Worm (Caenorhabditis elegans) whole organism, L4 larva: ENCODE data around the gene ZC373.2.
A peak's percentile ranks its signal among the peaks of the same experiment; 100 is the strongest.

Experiments used
- D1046.2 ChIP-seq: fragments of 200-800 bp; sonication (Bioruptor generic); IDR thresholded peaks from 2 replicates; pipeline ENCODE4 v1.3.6; 2022; ENCODE audit warnings: missing genetic modification characterization, missing compliant biosample characterization
- F26F4.8 ChIP-seq: fragments of 200-800 bp; sonication (Bioruptor generic); conservative IDR thresholded peaks from 2 replicates; pipeline ENCODE4 v1.3.6; 2022; ENCODE audit warnings: missing genetic modification characterization, missing compliant biosample characterization
- F37D6.2 ChIP-seq: sonication (generic microtip); optimal IDR thresholded peaks from 2 replicates; lab custom pipeline; 2016; ENCODE audit warnings: mild to moderate bottlenecking, missing genetic modification characterization, missing compliant biosample characterization
- F44E2.7 ChIP-seq: fragments of 200-800 bp; sonication (Bioruptor generic); IDR thresholded peaks from 2 replicates; pipeline ENCODE4 v2.1.2; 2022; ENCODE audit warnings: missing genetic modification characterization, missing compliant biosample characterization
- T20F7.1 ChIP-seq: fragments of 200-800 bp; sonication (Bioruptor generic); optimal IDR thresholded peaks from 2 replicates; lab custom pipeline; 2018; ENCODE audit warnings: mild to moderate bottlenecking, missing genetic modification characterization, missing compliant biosample characterization
- T26A8.4 ChIP-seq: fragments of 200-800 bp; sonication (Bioruptor generic); IDR thresholded peaks from 2 replicates; pipeline ENCODE4 v1.3.6; 2022; ENCODE audit warnings: missing genetic modification characterization, missing compliant biosample characterization
- Y105C5A.15 ChIP-seq: fragments of 200-800 bp; sonication (Bioruptor generic); IDR thresholded peaks from 2 replicates; pipeline ENCODE4 v1.3.6; 2022; ENCODE audit warnings: missing genetic modification characterization, missing compliant biosample characterization
- Y48G9A.11 ChIP-seq: fragments of 200-800 bp; sonication (Bioruptor generic); IDR thresholded peaks from 2 replicates; pipeline ENCODE4 v1.3.6; 2022; ENCODE audit warnings: missing genetic modification reagents, missing genetic modification characterization, missing compliant biosample characterization
- Y5F2A.4 ChIP-seq: fragments of 200-800 bp; sonication (Bioruptor generic); optimal IDR thresholded peaks from 2 replicates; lab custom pipeline; 2018; ENCODE audit warnings: mild to moderate bottlenecking, missing genetic modification characterization, missing compliant biosample characterization
- ZK337.2 ChIP-seq: fragments of 200-800 bp; sonication (Bioruptor generic); IDR thresholded peaks from 2 replicates; pipeline ENCODE4 v1.3.6; 2022; ENCODE audit warnings: missing genetic modification reagents, missing genetic modification characterization, missing compliant biosample characterization
- ZK546.5 ChIP-seq, 2 experiments: sonication (generic microtip); optimal IDR thresholded peaks; 2 replicates each; lab custom pipeline; 2017; ENCODE audit warnings: missing biosample characterization in 2 of 2, missing genetic modification characterization in 2 of 2
- attf-4 ChIP-seq: sonication (generic microtip); optimal IDR thresholded peaks from 3 replicates; lab custom pipeline; 2017; ENCODE audit warnings: missing biosample characterization, missing genetic modification characterization
- ceh-28 ChIP-seq: fragments of 150-350 bp; optimal IDR thresholded peaks from 2 replicates; lab custom pipeline; 2014; ENCODE audit warnings: missing biosample characterization, missing genetic modification reagents, missing genetic modification characterization
- ceh-82 ChIP-seq: sonication (generic microtip); optimal IDR thresholded peaks from 2 replicates; lab custom pipeline; 2017; ENCODE audit warnings: missing biosample characterization, missing genetic modification characterization
- ces-1 ChIP-seq: fragments of 150-350 bp; sonication (generic microtip); optimal IDR thresholded peaks from 4 replicates; lab custom pipeline; 2014; ENCODE audit warnings: missing biosample characterization, missing genetic modification reagents, missing genetic modification characterization
- daf-16 ChIP-seq, 3 experiments: sonication (generic microtip); optimal IDR thresholded peaks; 2 replicates each; lab custom pipeline; 2016 to 2017; ENCODE audit warnings: missing genetic modification characterization in 3 of 3, missing genetic modification reagents in 3 of 3, mild to moderate bottlenecking in 2 of 3, missing compliant biosample characterization in 2 of 3, missing biosample characterization in 1 of 3, moderate library complexity in 1 of 3
- daf-19 ChIP-seq: fragments of 200-800 bp; sonication (Bioruptor generic); conservative IDR thresholded peaks from 2 replicates; pipeline ENCODE4 v1.3.6; 2022; ENCODE audit warnings: missing genetic modification characterization, missing compliant biosample characterization
- daf-8 ChIP-seq: fragments of 200-800 bp; sonication (Bioruptor generic); IDR thresholded peaks from 2 replicates; pipeline ENCODE4 v1.3.6; 2022; ENCODE audit warnings: missing genetic modification characterization, missing compliant biosample characterization
- dmd-6 ChIP-seq: fragments of 200-800 bp; sonication (Bioruptor generic); IDR thresholded peaks from 2 replicates; pipeline ENCODE4 v1.3.6; 2022; ENCODE audit warnings: missing genetic modification reagents, missing genetic modification characterization, missing compliant biosample characterization
- dmd-8 ChIP-seq: fragments of 200-800 bp; sonication (Bioruptor generic); IDR thresholded peaks from 2 replicates; pipeline ENCODE4 v1.3.6; 2022; ENCODE audit warnings: missing genetic modification characterization, missing compliant biosample characterization
- dpl-1 ChIP-seq: fragments of 150-350 bp; optimal IDR thresholded peaks from 2 replicates; lab custom pipeline; 2014; ENCODE audit warnings: missing biosample characterization, missing genetic modification reagents, missing genetic modification characterization
- duxl-1 ChIP-seq: sonication (generic microtip); optimal IDR thresholded peaks from 2 replicates; lab custom pipeline; 2016; ENCODE audit warnings: mild to moderate bottlenecking, missing genetic modification characterization, moderate library complexity, missing compliant biosample characterization; ENCODE audit not compliant: poor library complexity
- fkh-10 ChIP-seq: fragments of 150-350 bp; optimal IDR thresholded peaks from 2 replicates; lab custom pipeline; 2014; ENCODE audit warnings: missing biosample characterization, missing genetic modification reagents, missing genetic modification characterization
- gei-8 ChIP-seq: fragments of 200-800 bp; sonication (Bioruptor generic); optimal IDR thresholded peaks from 2 replicates; lab custom pipeline; 2018; ENCODE audit warnings: mild to moderate bottlenecking, missing genetic modification characterization, missing compliant biosample characterization
- hlh-11 ChIP-seq: fragments of 200-800 bp; sonication (Bioruptor generic); optimal IDR thresholded peaks from 2 replicates; lab custom pipeline; 2018; ENCODE audit warnings: mild to moderate bottlenecking, missing genetic modification characterization, missing compliant biosample characterization
- hlh-30 ChIP-seq: sonication (generic microtip); optimal IDR thresholded peaks from 2 replicates; lab custom pipeline; 2017; ENCODE audit warnings: antibody characterized with exemption, mild to moderate bottlenecking, missing genetic modification characterization, missing compliant biosample characterization; ENCODE audit not compliant: insufficient read depth
- jun-1 ChIP-seq: fragments of 150-350 bp; optimal IDR thresholded peaks from 2 replicates; lab custom pipeline; 2014; ENCODE audit warnings: missing biosample characterization, missing genetic modification reagents, missing genetic modification characterization
- lin-1 ChIP-seq: fragments of 200-800 bp; sonication (Bioruptor generic); IDR thresholded peaks from 2 replicates; pipeline ENCODE4 v1.3.6; 2022; ENCODE audit warnings: missing genetic modification reagents, missing genetic modification characterization, missing compliant biosample characterization
- lin-39 ChIP-seq: fragments of 150-350 bp; optimal IDR thresholded peaks from 2 replicates; lab custom pipeline; 2014; ENCODE audit warnings: missing biosample characterization, missing genetic modification reagents, missing genetic modification characterization
- lir-3 ChIP-seq: sonication (generic microtip); optimal IDR thresholded peaks from 2 replicates; lab custom pipeline; 2016; ENCODE audit warnings: mild to moderate bottlenecking, missing genetic modification characterization, missing compliant biosample characterization
- madf-9 ChIP-seq: fragments of 200-800 bp; sonication (Bioruptor generic); conservative IDR thresholded peaks from 2 replicates; pipeline ENCODE4 v1.3.6; 2022; ENCODE audit warnings: missing genetic modification reagents, missing genetic modification characterization, missing compliant biosample characterization
- mdl-1 ChIP-seq, 2 experiments: fragments of 150-350 bp in 1 of 2; sonication (generic microtip) in 1 of 2; optimal IDR thresholded peaks; 2 replicates each; lab custom pipeline; 2014 to 2017; ENCODE audit warnings: missing biosample characterization in 2 of 2, missing genetic modification characterization in 2 of 2
- mxl-2 ChIP-seq: fragments of 200-800 bp; sonication (Bioruptor generic); conservative IDR thresholded peaks from 2 replicates; pipeline ENCODE4 v1.3.6; 2022; ENCODE audit warnings: missing genetic modification reagents, missing genetic modification characterization, missing compliant biosample characterization
- nhr-10 ChIP-seq: fragments of 150-350 bp; optimal IDR thresholded peaks from 2 replicates; lab custom pipeline; 2014; ENCODE audit warnings: missing biosample characterization, missing genetic modification characterization
- nhr-102 ChIP-seq: sonication (generic microtip); optimal IDR thresholded peaks from 2 replicates; lab custom pipeline; 2016; ENCODE audit warnings: mild to moderate bottlenecking, missing genetic modification characterization, moderate library complexity, missing compliant biosample characterization
- nhr-111 ChIP-seq: fragments of 200-800 bp; sonication (Bioruptor generic); optimal IDR thresholded peaks from 2 replicates; lab custom pipeline; 2018; ENCODE audit warnings: mild to moderate bottlenecking, missing genetic modification characterization, missing compliant biosample characterization
- nhr-237 ChIP-seq: sonication (generic microtip); optimal IDR thresholded peaks from 2 replicates; lab custom pipeline; 2017; ENCODE audit warnings: missing biosample characterization, missing genetic modification characterization
- nhr-28 ChIP-seq: fragments of 150-350 bp; optimal IDR thresholded peaks from 2 replicates; lab custom pipeline; 2014; ENCODE audit warnings: missing biosample characterization, missing genetic modification characterization
- nhr-42 ChIP-seq: fragments of 200-800 bp; sonication (Bioruptor generic); IDR thresholded peaks from 2 replicates; pipeline ENCODE4 v1.3.6; 2022; ENCODE audit warnings: missing genetic modification characterization, missing compliant biosample characterization
- nhr-48 ChIP-seq: sonication (generic microtip); optimal IDR thresholded peaks from 2 replicates; lab custom pipeline; 2016; ENCODE audit warnings: mild to moderate bottlenecking, missing genetic modification characterization, missing compliant biosample characterization
- nhr-6 ChIP-seq: fragments of 150-350 bp; optimal IDR thresholded peaks from 2 replicates; lab custom pipeline; 2014; ENCODE audit warnings: missing biosample characterization, missing genetic modification characterization
- pha-4 ChIP-seq, 2 experiments: fragments of 150-350 bp in 1 of 2; fragments of 200-800 bp in 1 of 2; sonication (Bioruptor generic) in 1 of 2; IDR thresholded peaks in 1 of 2; optimal IDR thresholded peaks in 1 of 2; 2 replicates each; pipeline versions ENCODE4 v1.3.6 to Lab custom; 2014 to 2022; ENCODE audit warnings: missing genetic modification characterization in 2 of 2, missing genetic modification reagents in 2 of 2, missing biosample characterization in 1 of 2, missing compliant biosample characterization in 1 of 2
- php-3 ChIP-seq: fragments of 200-800 bp; sonication (Bioruptor generic); IDR thresholded peaks from 2 replicates; pipeline ENCODE4 v1.3.6; 2022; ENCODE audit warnings: missing genetic modification reagents, missing genetic modification characterization, missing compliant biosample characterization
- skn-1 ChIP-seq: fragments of 150-350 bp; optimal IDR thresholded peaks from 2 replicates; lab custom pipeline; 2014; ENCODE audit warnings: missing biosample characterization, missing genetic modification characterization
- snpc-1.2 ChIP-seq: fragments of 200-800 bp; sonication (Bioruptor generic); IDR thresholded peaks from 2 replicates; pipeline ENCODE4 v1.3.6; 2022; ENCODE audit warnings: missing genetic modification reagents, missing genetic modification characterization, missing compliant biosample characterization
- snpc-4 ChIP-seq: fragments of 150-350 bp; optimal IDR thresholded peaks from 2 replicates; lab custom pipeline; 2014; ENCODE audit warnings: missing biosample characterization, missing genetic modification characterization
- spr-3 ChIP-seq: fragments of 200-800 bp; sonication (Bioruptor generic); optimal IDR thresholded peaks from 2 replicates; lab custom pipeline; 2018; ENCODE audit warnings: mild to moderate bottlenecking, missing genetic modification characterization, missing compliant biosample characterization
- tag-97 ChIP-seq: fragments of 200-800 bp; sonication (Bioruptor generic); IDR thresholded peaks from 2 replicates; pipeline ENCODE4 v1.3.6; 2022; ENCODE audit warnings: missing genetic modification characterization, missing compliant biosample characterization
- vab-7 ChIP-seq: fragments of 200-800 bp; sonication (Bioruptor generic); IDR thresholded peaks from 2 replicates; pipeline ENCODE4 v1.3.6; 2022; ENCODE audit warnings: missing genetic modification reagents, missing genetic modification characterization, missing compliant biosample characterization
- zfp-3 ChIP-seq: fragments of 200-800 bp; sonication (Bioruptor generic); conservative IDR thresholded peaks from 2 replicates; pipeline ENCODE4 v1.3.6; 2022; ENCODE audit warnings: missing genetic modification reagents, missing genetic modification characterization, missing compliant biosample characterization
- ztf-11 ChIP-seq: fragments of 150-350 bp; optimal IDR thresholded peaks from 2 replicates; lab custom pipeline; 2014; ENCODE audit warnings: missing biosample characterization, missing genetic modification characterization

The ZC373.2 gene

ce11 chrX:10051625-10052024 is 6.6 kb downstream of the ZC373.2 start (continued):
- TF ChIP-seq skn-1 (tag; lab: Kevin White, UChicago) (no peak), fkh-10 (GFP tag; lab: Kevin White, UChicago) (no peak), dmd-8 (GFP tag; lab: Robert Waterston, UW) (no peak), daf-16 (GFP tag; optimal IDR thresholded peaks at IDR 0.05; lab: Kevin White, UChicago) (peak in 1 of 2 experiments; percentile 45), daf-16 (tag; optimal IDR thresholded peaks at IDR 0.05; lab: Kevin White, UChicago) (peak; percentile 95), ces-1 (GFP tag; lab: Kevin White, UChicago) (no peak), ceh-28 (tag; lab: Kevin White, UChicago) (no peak), daf-19 (GFP tag; lab: Robert Waterston, UW) (no peak), ztf-11 (no peak), nhr-48 (tag; lab: Kevin White, UChicago) (peak; percentile 87), ZK546.5 (tag; optimal IDR thresholded peaks at IDR 0.05; lab: Kevin White, UChicago) (no peak), jun-1 (tag; lab: Kevin White, UChicago) (no peak), lin-1 (peak; percentile 69; the same call in 1 of the 2 replicates), attf-4 (tag; lab: Kevin White, UChicago) (no peak), gei-8 (no peak), snpc-1.2 (GFP tag; lab: Robert Waterston, UW) (no peak), nhr-111 (no peak), vab-7 (GFP tag; lab: Robert Waterston, UW) (no peak), hlh-30 (tag; lab: Kevin White, UChicago) (peak; percentile 86), dpl-1 (GFP tag; lab: Kevin White, UChicago) (no peak), duxl-1 (tag; lab: Kevin White, UChicago) (no peak), F37D6.2 (tag; lab: Kevin White, UChicago) (no peak), pha-4 (GFP tag; IDR thresholded peaks at IDR 0.05; lab: Robert Waterston, UW) (no peak), pha-4 (tag; optimal IDR thresholded peaks at IDR 0.05; lab: Kevin White, UChicago) (no peak), madf-9 (no peak), F26F4.8 (GFP tag; lab: Robert Waterston, UW) (no peak), T20F7.1 (peak; percentile 50), ceh-82 (tag; lab: Kevin White, UChicago) (no peak), tag-97 (GFP tag; lab: Robert Waterston, UW) (no peak), nhr-42 (GFP tag; lab: Robert Waterston, UW) (no peak), spr-3 (GFP tag; lab: Kevin White, UChicago) (no peak), T26A8.4 (GFP tag; lab: Robert Waterston, UW) (peak; percentile 71), lin-39 (tag; lab: Kevin White, UChicago) (no peak), ZK337.2 (GFP tag; lab: Robert Waterston, UW) (no peak), Y48G9A.11 (GFP tag; lab: Robert Waterston, UW) (no peak), nhr-6 (tag; lab: Kevin White, UChicago) (no peak), dmd-6 (peak; percentile 90), nhr-10 (tag; lab: Kevin White, UChicago) (peak; percentile 47), mxl-2 (GFP tag; lab: Robert Waterston, UW) (0 out of 2 replicates have a peak, but pooled peaks have one; percentile 51), lir-3 (no peak), mdl-1 (tag; optimal IDR thresholded peaks at IDR 0.05; lab: Kevin White, UChicago) (peak in 1 of 2 experiments; percentile 82), nhr-237 (no peak), zfp-3 (GFP tag; lab: Robert Waterston, UW) (no peak), nhr-28 (peak; percentile 82), daf-8 (GFP tag; lab: Robert Waterston, UW) (no peak), D1046.2 (GFP tag; lab: Robert Waterston, UW) (no peak), nhr-102 (tag; lab: Kevin White, UChicago) (peak; percentile 73), hlh-11 (tag; lab: Kevin White, UChicago) (peak; percentile 91), Y105C5A.15 (no peak), Y5F2A.4 (GFP tag; lab: Kevin White, UChicago) (no peak), php-3 (GFP tag; lab: Robert Waterston, UW) (peak; percentile 63), F44E2.7 (GFP tag; lab: Robert Waterston, UW) (no peak), snpc-4 (tag; lab: Kevin White, UChicago) (no peak)
